Worm (Caenorhabditis elegans) whole organism, midembryonic: ENCODE data around the gene C15B12.1.

Experiments
- flt-1 ChIP-seq: fragments of 200-800 bp; sonication (Bioruptor generic); IDR thresholded peaks from 2 replicates; pipeline ENCODE4 v1.3.6; 2022; ENCODE audit warnings: missing genetic modification characterization, missing compliant biosample characterization
- med-1 ChIP-seq: sonication (generic microtip); optimal IDR thresholded peaks from 2 replicates; lab custom pipeline; 2017; ENCODE audit warnings: missing genetic modification characterization, mild to moderate bottlenecking, missing compliant biosample characterization, antibody characterized with exemption, missing genetic modification reagents; ENCODE audit not compliant: insufficient read depth
- ref-1 ChIP-seq: fragments of 200-800 bp; sonication (Bioruptor generic); conservative IDR thresholded peaks from 2 replicates; pipeline ENCODE4 v1.3.6; 2022; ENCODE audit warnings: missing genetic modification reagents, missing genetic modification characterization, missing compliant biosample characterization
- tab-1 ChIP-seq: fragments of 200-800 bp; sonication (Bioruptor generic); IDR thresholded peaks from 2 replicates; pipeline ENCODE4 v1.3.6; 2022; ENCODE audit warnings: missing genetic modification characterization, missing compliant biosample characterization
- ztf-29 ChIP-seq: fragments of 200-800 bp; sonication (Bioruptor generic); IDR thresholded peaks from 2 replicates; pipeline ENCODE4 v1.3.6; 2022; ENCODE audit warnings: missing genetic modification reagents, missing genetic modification characterization, missing compliant biosample characterization

- TF ChIP-seq flt-1 (GFP tag; lab: Robert Waterston, UW) (no peak), ref-1 (GFP tag; lab: Robert Waterston, UW) (no peak), tab-1 (no peak), ztf-29 (GFP tag; lab: Robert Waterston, UW) (no peak), med-1 (GFP tag; lab: Kevin White, UChicago) (no peak)
Observed at ce11 chrX:6499736-6500135, 23.1 kb downstream of the C15B12.1 start, which contains the start of gene actl-1.
